Fruit fly (Drosophila melanogaster) S2 (cell line): ENCODE results near the gene tfc.

Experiments
- CG8478 ChIP-seq: fragments of >200 bp; optimal IDR thresholded peaks from 2 replicates; lab custom pipeline; 2018
- CTCF ChIP-seq, 2 experiments: fragments of >200 bp; optimal IDR thresholded peaks; 2 replicates each; lab custom pipeline; 2018

DNA sequence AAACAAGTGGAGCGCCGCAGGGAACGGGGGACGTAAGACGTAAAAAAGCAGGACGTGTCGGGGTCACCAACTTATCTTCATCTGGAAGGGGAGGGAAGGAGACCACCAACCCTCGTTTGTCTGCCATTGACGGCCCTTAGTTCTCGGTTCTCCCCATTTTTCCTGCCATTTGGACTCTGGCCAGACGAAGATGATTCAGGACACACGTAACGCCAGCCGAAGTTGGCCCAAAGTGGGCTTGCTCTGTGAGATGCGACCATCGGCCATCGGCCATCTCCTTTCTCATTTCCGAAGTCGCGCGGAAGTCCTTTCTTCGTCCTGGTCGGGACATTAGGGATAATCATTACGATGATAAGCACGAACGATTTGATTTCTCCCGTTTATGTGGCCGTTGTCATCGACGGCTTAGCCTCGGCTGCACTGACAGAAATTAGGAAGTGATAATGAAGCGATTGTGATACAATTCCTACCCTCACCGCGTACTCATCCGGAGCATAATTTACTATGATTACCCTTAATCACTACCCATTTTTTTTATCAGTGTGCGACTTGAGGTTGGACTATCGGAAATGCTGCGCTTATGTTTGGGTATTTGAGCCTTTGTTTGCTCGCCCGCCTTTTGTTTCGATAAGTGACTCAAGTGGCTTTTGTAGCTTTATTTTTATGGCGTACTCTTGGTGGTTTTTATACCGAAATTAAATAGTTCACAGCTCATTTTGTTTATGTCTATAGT lies 24.8 kb downstream of the tfc start:
- no peak for TF ChIP-seq CG8478 (lab: Kevin White, UChicago)
- TF ChIP-seq CTCF (optimal IDR thresholded peaks at IDR 0.05; lab: Kevin White, UChicago) = no peak
